5 fruit fly cellular contexts compared by ENCODE assay signal in the genomic region with DNA sequence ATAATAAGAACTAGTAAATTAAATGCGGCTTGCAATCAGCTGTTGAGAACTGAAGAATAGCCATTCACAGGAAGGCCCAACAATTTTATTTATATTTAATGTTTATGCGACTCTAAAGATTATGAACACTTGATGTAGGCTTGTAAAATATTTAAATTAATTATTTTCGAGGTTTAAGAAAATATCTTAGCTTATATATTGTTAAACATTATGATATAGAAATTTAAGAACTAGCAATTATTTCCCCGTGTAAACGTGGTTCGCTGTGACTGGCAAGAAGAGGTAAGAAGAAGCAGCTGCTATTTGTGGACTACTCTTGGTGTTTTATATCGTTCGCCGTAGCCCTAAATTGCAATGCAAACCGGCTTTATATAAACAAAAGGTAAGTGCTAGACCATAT.
TF ChIP-seq lines count a peak whose summit lies in the region.

TSS of gene mRpL24 (minus strand) at position 62 of the 400 bp plus-strand sequence.
TSS of gene betaggt-I (plus strand) at position 280 of the 400 bp plus-strand sequence.

TF ChIP-seq in whole organism, adult, 20 proteins besides CTCF, POLR2A, EP300 and RAD21 (continued from another document):
- TF ChIP-seq Clk (GFP tag; optimal IDR thresholded peaks at IDR 0.05; lab: Kevin White, UChicago) (peak; percentile 89), CG5204 (GFP tag; optimal IDR thresholded peaks at IDR 0.05; lab: Kevin White, UChicago) (peak; percentile 95), cnc (optimal IDR thresholded peaks at IDR 0.05; lab: Kevin White, UChicago) (no peak)

TF ChIP-seq in whole organism, embryonic, 481 proteins besides CTCF, POLR2A, EP300 and RAD21 (continued from another document and continues in another):
- TF ChIP-seq Lpt (GFP tag; optimal IDR thresholded peaks at IDR 0.05; lab: Kevin White, UChicago) (no peak), CG14441 (GFP tag; IDR thresholded peaks at IDR 0.05; lab: Robert Waterston, UW) (peak; percentile 97), Tbp (GFP tag; optimal IDR thresholded peaks at IDR 0.05; lab: Kevin White, UChicago) (no peak), CG1529 (GFP tag; optimal IDR thresholded peaks at IDR 0.05; lab: Kevin White, UChicago) (peak; percentile 89), CG6683 (GFP tag; optimal IDR thresholded peaks at IDR 0.05; lab: Kevin White, UChicago) (peak; percentile 90), chinmo (GFP tag; IDR thresholded peaks at IDR 0.05; lab: Robert Waterston, UW; ENCODE audit: partially characterized antibody) (no peak), trh (GFP tag; optimal IDR thresholded peaks at IDR 0.05; lab: Kevin White, UChicago) (peak; percentile 89), CG4730 (GFP tag; IDR thresholded peaks at IDR 0.05; lab: Robert Waterston, UW) (peak; percentile 92), oc (tag; optimal IDR thresholded peaks at IDR 0.05; lab: Kevin White, UChicago) (peak; percentile 95), CG8359 (GFP tag; optimal IDR thresholded peaks at IDR 0.05; lab: Kevin White, UChicago; ENCODE audit: borderline replicate concordance) (peak; percentile 77), CG16815 (GFP tag; optimal IDR thresholded peaks at IDR 0.05; lab: Kevin White, UChicago) (peak; percentile 92), CG11695 (GFP tag; IDR thresholded peaks at IDR 0.05; lab: Robert Waterston, UW) (peak; percentile 96), fd3F (GFP tag; optimal IDR thresholded peaks at IDR 0.05; lab: Kevin White, UChicago) (peak; percentile 96), psq (GFP tag; optimal IDR thresholded peaks at IDR 0.05; lab: Kevin White, UChicago) (peak; percentile 85), kah (GFP tag; optimal IDR thresholded peaks at IDR 0.05; lab: Kevin White, UChicago) (peak; percentile 80), CG32532 (GFP tag; IDR thresholded peaks at IDR 0.05; lab: Robert Waterston, UW) (peak; percentile 97), CG12659 (GFP tag; optimal IDR thresholded peaks at IDR 0.05; lab: Kevin White, UChicago) (peak; percentile 98), bsh (GFP tag; optimal IDR thresholded peaks at IDR 0.05; lab: Kevin White, UChicago) (peak in 1 of 2 experiments; percentile 98), CG6854 (GFP tag; optimal IDR thresholded peaks at IDR 0.05; lab: Kevin White, UChicago) (peak; percentile 81), caup (GFP tag; optimal IDR thresholded peaks at IDR 0.05; lab: Kevin White, UChicago; ENCODE audit: severe bottlenecking) (peak; percentile 93), CG11723 (GFP tag; optimal IDR thresholded peaks at IDR 0.05; lab: Kevin White, UChicago) (no peak), lbe (GFP tag; optimal IDR thresholded peaks at IDR 0.05; lab: Kevin White, UChicago) (peak; percentile 95), CG13424 (tag; optimal IDR thresholded peaks at IDR 0.05; lab: Kevin White, UChicago) (peak; percentile 98), crol (GFP tag; IDR thresholded peaks at IDR 0.05; lab: Robert Waterston, UW) (peak; percentile 62), Gsc (GFP tag; IDR thresholded peaks at IDR 0.05; lab: Robert Waterston, UW) (peak; percentile 84), unpg (GFP tag; optimal IDR thresholded peaks at IDR 0.05; lab: Kevin White, UChicago) (peak; percentile 98), Doc2 (GFP tag; IDR thresholded peaks at IDR 0.05; lab: Robert Waterston, UW) (peak; percentile 84), tin (GFP tag; optimal IDR thresholded peaks at IDR 0.05; lab: Kevin White, UChicago) (peak; percentile 90), Sin3A (optimal IDR thresholded peaks at IDR 0.05; lab: Kevin White, UChicago) (peak; percentile 1), lmd (GFP tag; IDR thresholded peaks at IDR 0.05; lab: Robert Waterston, UW) (peak; percentile 95)

TF ChIP-seq in whole organism, prepupa, 60 proteins besides CTCF, POLR2A, EP300 and RAD21 (continued from another document and continues in another):
- TF ChIP-seq CG31627 (GFP tag; optimal IDR thresholded peaks at IDR 0.05; lab: Kevin White, UChicago) (peak; percentile 95), pdm3 (GFP tag; optimal IDR thresholded peaks at IDR 0.05; lab: Kevin White, UChicago) (peak; percentile 97), Sox14 (GFP tag; optimal IDR thresholded peaks at IDR 0.05; lab: Kevin White, UChicago) (peak; percentile 96), svp (GFP tag; lab: Kevin White, UChicago) (peak; percentile 96), ss (GFP tag; optimal IDR thresholded peaks at IDR 0.05; lab: Kevin White, UChicago) (peak; percentile 89 to 94), CG4318 (GFP tag; optimal IDR thresholded peaks at IDR 0.05; lab: Kevin White, UChicago) (peak; percentile 94), fd59A (GFP tag; optimal IDR thresholded peaks at IDR 0.05; lab: Kevin White, UChicago) (peak; percentile 91), spab (GFP tag; optimal IDR thresholded peaks at IDR 0.05; lab: Kevin White, UChicago) (peak; percentile 92), Eip93F (GFP tag; optimal IDR thresholded peaks at IDR 0.05; lab: Kevin White, UChicago) (peak; percentile 81), Met (GFP tag; optimal IDR thresholded peaks at IDR 0.05; lab: Kevin White, UChicago) (peak; percentile 95), CG11762 (GFP tag; optimal IDR thresholded peaks at IDR 0.05; lab: Kevin White, UChicago; ENCODE audit: insufficient read depth) (peak; percentile 89), CG6276 (GFP tag; optimal IDR thresholded peaks at IDR 0.05; lab: Kevin White, UChicago) (peak; percentile 92), net (GFP tag; optimal IDR thresholded peaks at IDR 0.05; lab: Kevin White, UChicago) (peak; percentile 96), CG8632 (GFP tag; optimal IDR thresholded peaks at IDR 0.05; lab: Kevin White, UChicago) (peak; percentile 96), CG6854 (GFP tag; optimal IDR thresholded peaks at IDR 0.05; lab: Kevin White, UChicago) (peak; percentile 85), Ets21C (GFP tag; optimal IDR thresholded peaks at IDR 0.05; lab: Kevin White, UChicago) (peak; percentile 90), esn (GFP tag; optimal IDR thresholded peaks at IDR 0.05; lab: Kevin White, UChicago) (peak; percentile 98), CG9139 (GFP tag; optimal IDR thresholded peaks at IDR 0.05; lab: Kevin White, UChicago) (peak; percentile 93), fd85E (GFP tag; optimal IDR thresholded peaks at IDR 0.05; lab: Kevin White, UChicago) (peak; percentile 28), Eip75B (GFP tag; optimal IDR thresholded peaks at IDR 0.05; lab: Kevin White, UChicago) (peak; percentile 94), Gug (GFP tag; IDR thresholded peaks at IDR 0.05; lab: Robert Waterston, UW) (peak; percentile 98), CG16779 (tag; optimal IDR thresholded peaks at IDR 0.05; lab: Kevin White, UChicago) (peak; percentile 90), CG8319 (GFP tag; optimal IDR thresholded peaks at IDR 0.05; lab: Kevin White, UChicago) (peak; percentile 89), eg (GFP tag; IDR thresholded peaks at IDR 0.05; lab: Robert Waterston, UW) (peak; percentile 99), CG3032 (tag; optimal IDR thresholded peaks at IDR 0.05; lab: Kevin White, UChicago) (peak; percentile 99), Sox102F (GFP tag; optimal IDR thresholded peaks at IDR 0.05; lab: Kevin White, UChicago) (peak; percentile 92), Smox (GFP tag; optimal IDR thresholded peaks at IDR 0.05; lab: Kevin White, UChicago) (peak; percentile 95), OdsH (GFP tag; optimal IDR thresholded peaks at IDR 0.05; lab: Kevin White, UChicago) (peak; percentile 98), vri (GFP tag; optimal IDR thresholded peaks at IDR 0.05; lab: Kevin White, UChicago) (peak; percentile 89), Blimp-1 (GFP tag; optimal IDR thresholded peaks at IDR 0.05; lab: Kevin White, UChicago) (peak; percentile 87), CG11294 (GFP tag; IDR thresholded peaks at IDR 0.05; lab: Robert Waterston, UW) (peak; percentile 96), CG15336 (GFP tag; IDR thresholded peaks at IDR 0.05; lab: Robert Waterston, UW) (peak; percentile 97)

TF ChIP-seq in whole organism, pupa, 21 proteins besides CTCF, POLR2A, EP300 and RAD21 (continued from another document):
- TF ChIP-seq Pif1A (GFP tag; optimal IDR thresholded peaks at IDR 0.05; lab: Kevin White, UChicago) = peak; percentile 93

TF ChIP-seq in whole organism, wandering third instar larva, 38 proteins besides CTCF, POLR2A, EP300 and RAD21 (continued from another document):
- peak; percentile 90 for TF ChIP-seq Jra (GFP tag; optimal IDR thresholded peaks at IDR 0.05; lab: Kevin White, UChicago)
- no peak for TF ChIP-seq Abd-B (GFP tag; optimal IDR thresholded peaks at IDR 0.05; lab: Kevin White, UChicago)
- peak; percentile 98 for TF ChIP-seq Sp1 (GFP tag; optimal IDR thresholded peaks at IDR 0.05; lab: Kevin White, UChicago)
- TF ChIP-seq sage (GFP tag; optimal IDR thresholded peaks at IDR 0.05; lab: Kevin White, UChicago) = peak; percentile 90
- TF ChIP-seq CG9705 (GFP tag; optimal IDR thresholded peaks at IDR 0.05; lab: Kevin White, UChicago) = peak; percentile 97
- peak; percentile 49 for TF ChIP-seq Mio (GFP tag; optimal IDR thresholded peaks at IDR 0.05; lab: Kevin White, UChicago)
- TF ChIP-seq pan (optimal IDR thresholded peaks at IDR 0.05; lab: Kevin White, UChicago) = no peak
- no peak for TF ChIP-seq Dfd (GFP tag; optimal IDR thresholded peaks at IDR 0.05; lab: Kevin White, UChicago)
- TF ChIP-seq brk (GFP tag; optimal IDR thresholded peaks at IDR 0.05; lab: Kevin White, UChicago) = peak; percentile 96
- peak; percentile 94 for TF ChIP-seq br (GFP tag; optimal IDR thresholded peaks at IDR 0.05; lab: Kevin White, UChicago)
- peak; percentile 91 for TF ChIP-seq dsf (GFP tag; optimal IDR thresholded peaks at IDR 0.05; lab: Kevin White, UChicago; ENCODE audit: borderline replicate concordance)
- TF ChIP-seq tai (GFP tag; optimal IDR thresholded peaks at IDR 0.05; lab: Kevin White, UChicago) = no peak
TF ChIP-seq in whole organism, wandering third instar larva: peak in this region for 25.
